Worm (Caenorhabditis elegans) whole organism, L4 larva: Measurements from ENCODE around the gene F13H8.11.

Experiments
- cey-2 ChIP-seq: sonication (generic microtip); optimal IDR thresholded peaks from 3 replicates; lab custom pipeline; 2017; ENCODE audit warnings: missing genetic modification characterization, mild to moderate bottlenecking, missing compliant biosample characterization, antibody characterized with exemption, borderline replicate concordance; ENCODE audit not compliant: insufficient read depth
- daf-16 ChIP-seq, 3 experiments: sonication (generic microtip); optimal IDR thresholded peaks; 2 replicates each; lab custom pipeline; 2016 to 2017; ENCODE audit warnings: missing genetic modification characterization in 3 of 3, missing genetic modification reagents in 3 of 3, mild to moderate bottlenecking in 2 of 3, missing compliant biosample characterization in 2 of 3, missing biosample characterization in 1 of 3, moderate library complexity in 1 of 3
- duxl-1 ChIP-seq: sonication (generic microtip); optimal IDR thresholded peaks from 2 replicates; lab custom pipeline; 2016; ENCODE audit warnings: mild to moderate bottlenecking, missing genetic modification characterization, moderate library complexity, missing compliant biosample characterization; ENCODE audit not compliant: poor library complexity
- egl-27 ChIP-seq: sonication (generic microtip); optimal IDR thresholded peaks from 3 replicates; lab custom pipeline; 2017; ENCODE audit warnings: missing biosample characterization, missing genetic modification reagents, missing genetic modification characterization
- lin-39 ChIP-seq: fragments of 150-350 bp; optimal IDR thresholded peaks from 2 replicates; lab custom pipeline; 2014; ENCODE audit warnings: missing biosample characterization, missing genetic modification reagents, missing genetic modification characterization
- lir-3 ChIP-seq: sonication (generic microtip); optimal IDR thresholded peaks from 2 replicates; lab custom pipeline; 2016; ENCODE audit warnings: mild to moderate bottlenecking, missing genetic modification characterization, missing compliant biosample characterization
- lsy-2 ChIP-seq, 2 experiments: fragments of 150-350 bp in 1 of 2; sonication (generic microtip) in 1 of 2; optimal IDR thresholded peaks; 2 replicates each; lab custom pipeline; 2014 to 2017; ENCODE audit warnings: missing biosample characterization in 2 of 2, missing genetic modification characterization in 2 of 2
- madf-5 ChIP-seq, 2 experiments: fragments of 200-800 bp; sonication (Bioruptor generic); IDR thresholded peaks; 2 replicates each; pipeline ENCODE4 v1.3.6; 2022; ENCODE audit warnings: missing compliant biosample characterization in 2 of 2, missing genetic modification characterization in 2 of 2
- nhr-237 ChIP-seq: sonication (generic microtip); optimal IDR thresholded peaks from 2 replicates; lab custom pipeline; 2017; ENCODE audit warnings: missing biosample characterization, missing genetic modification characterization
- unc-39 ChIP-seq: sonication (generic microtip); optimal IDR thresholded peaks from 2 replicates; lab custom pipeline; 2017; ENCODE audit warnings: missing biosample characterization, missing genetic modification characterization

- TF ChIP-seq lir-3: no peak
- TF ChIP-seq duxl-1 (tag; lab: Kevin White, UChicago): no peak
- no peak for TF ChIP-seq nhr-237 (tag; lab: Kevin White, UChicago)
- no peak for TF ChIP-seq egl-27 (tag; lab: Kevin White, UChicago)
- no peak for TF ChIP-seq lsy-2 (tag; optimal IDR thresholded peaks at IDR 0.05; lab: Kevin White, UChicago)
- no peak for TF ChIP-seq cey-2
- TF ChIP-seq madf-5 (GFP tag; IDR thresholded peaks at IDR 0.05; lab: Robert Waterston, UW): no peak
- no peak for TF ChIP-seq unc-39
- no peak for TF ChIP-seq lin-39
- no peak for TF ChIP-seq daf-16 (GFP tag; optimal IDR thresholded peaks at IDR 0.05; lab: Kevin White, UChicago)
- no peak for TF ChIP-seq daf-16 (tag; optimal IDR thresholded peaks at IDR 0.05; lab: Kevin White, UChicago)
Observed at ce11 chrII:6281002-6281401, 21.2 kb upstream of the F13H8.11 start, which contains the start of gene scly-1.
